Worm (Caenorhabditis elegans) whole organism, early embryonic: Measurements from ENCODE around the gene gcs-1.
A peak's percentile ranks its signal among the peaks of the same experiment; 100 is the strongest.

ENCODE experiments used
- B0310.2 ChIP-seq: sonication (generic microtip); optimal IDR thresholded peaks from 2 replicates; lab custom pipeline; 2016; ENCODE audit warnings: mild to moderate bottlenecking, missing genetic modification characterization, missing compliant biosample characterization
- F13C5.2 ChIP-seq: sonication (generic microtip); optimal IDR thresholded peaks from 2 replicates; lab custom pipeline; 2017; ENCODE audit warnings: mild to moderate bottlenecking, missing genetic modification characterization, inconsistent platforms, missing compliant biosample characterization
- aly-1 ChIP-seq: sonication (generic microtip); optimal IDR thresholded peaks from 2 replicates; lab custom pipeline; 2016; ENCODE audit warnings: missing genetic modification characterization, missing compliant biosample characterization
- ama-1 ChIP-seq: fragments of 150-350 bp; optimal IDR thresholded peaks from 2 replicates; lab custom pipeline; 2014
- ceh-13 ChIP-seq: fragments of 200-800 bp; sonication (Bioruptor generic); optimal IDR thresholded peaks from 2 replicates; lab custom pipeline; 2018; ENCODE audit warnings: mild to moderate bottlenecking, missing genetic modification characterization, missing compliant biosample characterization
- ceh-36 ChIP-seq: sonication (generic microtip); optimal IDR thresholded peaks from 2 replicates; lab custom pipeline; 2016; ENCODE audit warnings: missing genetic modification characterization, inconsistent platforms, missing compliant biosample characterization
- ets-7 ChIP-seq: sonication (generic microtip); optimal IDR thresholded peaks from 2 replicates; lab custom pipeline; 2016; ENCODE audit warnings: missing genotype, missing genetic modification characterization, missing compliant biosample characterization
- flt-1 ChIP-seq: fragments of 200-800 bp; sonication (Bioruptor generic); IDR thresholded peaks from 2 replicates; pipeline ENCODE4 v1.3.6; 2022; ENCODE audit warnings: missing genetic modification characterization, missing compliant biosample characterization
- hmbx-1 ChIP-seq: sonication (generic microtip); optimal IDR thresholded peaks from 2 replicates; lab custom pipeline; 2016; ENCODE audit warnings: mild to moderate bottlenecking, missing genetic modification characterization, missing compliant biosample characterization
- hmg-4 ChIP-seq: fragments of 200-800 bp; sonication (Bioruptor generic); optimal IDR thresholded peaks from 2 replicates; lab custom pipeline; 2018; ENCODE audit warnings: mild to moderate bottlenecking, missing genetic modification characterization, missing compliant biosample characterization
- hnd-1 ChIP-seq: sonication (generic microtip); optimal IDR thresholded peaks from 2 replicates; lab custom pipeline; 2016; ENCODE audit warnings: missing genetic modification characterization, missing compliant biosample characterization
- pes-1 ChIP-seq: fragments of 200-800 bp; sonication (Bioruptor generic); IDR thresholded peaks from 2 replicates; pipeline ENCODE4 v1.3.6; 2022; ENCODE audit warnings: missing genetic modification reagents, missing genetic modification characterization, missing compliant biosample characterization
- scrt-1 ChIP-seq: fragments of 200-800 bp; sonication (Bioruptor generic); IDR thresholded peaks from 2 replicates; pipeline ENCODE4 v1.3.6; 2022; ENCODE audit warnings: missing genetic modification characterization, missing compliant biosample characterization
- sea-1 ChIP-seq: fragments of 200-800 bp; sonication (Bioruptor generic); conservative IDR thresholded peaks from 2 replicates; pipeline ENCODE4 v1.3.6; 2022; ENCODE audit warnings: missing genetic modification characterization, missing compliant biosample characterization
- tbx-11 ChIP-seq: fragments of 200-800 bp; sonication (Bioruptor generic); IDR thresholded peaks from 2 replicates; pipeline ENCODE4 v1.3.6; 2022; ENCODE audit warnings: missing genetic modification characterization, missing compliant biosample characterization
- tbx-37 ChIP-seq: fragments of 200-800 bp; sonication (Bioruptor generic); conservative IDR thresholded peaks from 2 replicates; pipeline ENCODE4 v1.3.6; 2022; ENCODE audit warnings: missing genetic modification reagents, missing genetic modification characterization, missing compliant biosample characterization
- tra-4 ChIP-seq: sonication (generic microtip); optimal IDR thresholded peaks from 2 replicates; lab custom pipeline; 2017; ENCODE audit warnings: missing genetic modification characterization, missing compliant biosample characterization

Gene gcs-1

ce11 chrII:9017628-9018027, 20.5 kb downstream of the gcs-1 start:
- no peak for TF ChIP-seq ceh-36 (tag; lab: Kevin White, UChicago)
- no peak for TF ChIP-seq hnd-1 (tag; lab: Kevin White, UChicago)
- TF ChIP-seq B0310.2 (tag; lab: Kevin White, UChicago) = no peak
- TF ChIP-seq tbx-11 = no peak
- TF ChIP-seq sea-1 = no peak
- TF ChIP-seq hmg-4 (GFP tag; lab: Kevin White, UChicago) = no peak
- no peak for TF ChIP-seq hmbx-1
- no peak for TF ChIP-seq aly-1 (tag; lab: Kevin White, UChicago)
- no peak for TF ChIP-seq ceh-13 (GFP tag; lab: Kevin White, UChicago)
- no peak for TF ChIP-seq flt-1 (GFP tag; lab: Robert Waterston, UW)
- TF ChIP-seq F13C5.2 (tag; lab: Kevin White, UChicago) = no peak
- TF ChIP-seq ama-1 (lab: Kevin White, UChicago) = no peak
- TF ChIP-seq ets-7 = no peak

- TF ChIP-seq ceh-36 (tag; lab: Kevin White, UChicago) = no peak
- no peak for TF ChIP-seq tra-4
- TF ChIP-seq tbx-37 = no peak
- no peak for TF ChIP-seq F13C5.2 (tag; lab: Kevin White, UChicago)
- TF ChIP-seq sea-1 = no peak
- no peak for TF ChIP-seq scrt-1 (GFP tag; lab: Robert Waterston, UW)
- TF ChIP-seq hmbx-1 = no peak
- no peak for TF ChIP-seq flt-1 (GFP tag; lab: Robert Waterston, UW)
- no peak for TF ChIP-seq B0310.2 (tag; lab: Kevin White, UChicago)
- no peak for TF ChIP-seq tbx-11
- TF ChIP-seq pes-1 (GFP tag; lab: Robert Waterston, UW) = no peak
- TF ChIP-seq aly-1 (tag; lab: Kevin White, UChicago) = no peak
- TF ChIP-seq hmg-4 (GFP tag; lab: Kevin White, UChicago) = no peak
- no peak for TF ChIP-seq hnd-1 (tag; lab: Kevin White, UChicago)
- no peak for TF ChIP-seq ceh-13 (GFP tag; lab: Kevin White, UChicago)
- TF ChIP-seq ama-1 (lab: Kevin White, UChicago) = no peak
- TF ChIP-seq ets-7 = no peak
Measured at ce11 chrII:9014877-9015505, 23.1 kb downstream of the gcs-1 start.

- no peak for TF ChIP-seq hmbx-1
- TF ChIP-seq ceh-13 (GFP tag; lab: Kevin White, UChicago) = no peak
- no peak for TF ChIP-seq ceh-36 (tag; lab: Kevin White, UChicago)
- TF ChIP-seq B0310.2 (tag; lab: Kevin White, UChicago) = no peak
Measured at ce11 chrII:9014188-9014587, 23.9 kb downstream of the gcs-1 start.

ce11 chrII:9013341-9013740, 24.8 kb downstream of the gcs-1 start:
- no peak for TF ChIP-seq ama-1 (lab: Kevin White, UChicago)
- TF ChIP-seq hmg-4 (GFP tag; lab: Kevin White, UChicago) = peak; percentile 12

- TF ChIP-seq hmbx-1 (no peak), scrt-1 (GFP tag; lab: Robert Waterston, UW) (no peak), ets-7 (no peak), pes-1 (GFP tag; lab: Robert Waterston, UW) (no peak), F13C5.2 (tag; lab: Kevin White, UChicago) (no peak), hnd-1 (tag; lab: Kevin White, UChicago) (no peak), ama-1 (lab: Kevin White, UChicago) (no peak), sea-1 (no peak), tbx-37 (no peak), tbx-11 (no peak), aly-1 (tag; lab: Kevin White, UChicago) (no peak), ceh-13 (GFP tag; lab: Kevin White, UChicago) (no peak), hmg-4 (GFP tag; lab: Kevin White, UChicago) (no peak), flt-1 (GFP tag; lab: Robert Waterston, UW) (no peak), tra-4 (no peak), ceh-36 (tag; lab: Kevin White, UChicago) (no peak), B0310.2 (tag; lab: Kevin White, UChicago) (no peak)
Measured at ce11 chrII:9010708-9011107, 27.4 kb downstream of the gcs-1 start.

- TF ChIP-seq pes-1 (GFP tag; lab: Robert Waterston, UW) = no peak
- no peak for TF ChIP-seq flt-1 (GFP tag; lab: Robert Waterston, UW)
- TF ChIP-seq scrt-1 (GFP tag; lab: Robert Waterston, UW) = no peak
- no peak for TF ChIP-seq tbx-37
- TF ChIP-seq tbx-11 = no peak
- no peak for TF ChIP-seq ceh-13 (GFP tag; lab: Kevin White, UChicago)
- TF ChIP-seq aly-1 (tag; lab: Kevin White, UChicago) = no peak
- TF ChIP-seq hnd-1 (tag; lab: Kevin White, UChicago) = no peak
- TF ChIP-seq ceh-36 (tag; lab: Kevin White, UChicago) = no peak
- TF ChIP-seq B0310.2 (tag; lab: Kevin White, UChicago) = no peak
- no peak for TF ChIP-seq tra-4
- no peak for TF ChIP-seq hmg-4 (GFP tag; lab: Kevin White, UChicago)
- TF ChIP-seq F13C5.2 (tag; lab: Kevin White, UChicago) = no peak
- no peak for TF ChIP-seq hmbx-1
- no peak for TF ChIP-seq sea-1
- TF ChIP-seq ets-7 = no peak
Measured at ce11 chrII:9009976-9010702, 28.0 kb downstream of the gcs-1 start.

ce11 chrII:9007741-9008140, 30.4 kb downstream of the gcs-1 start:
- TF ChIP-seq tbx-37 = no peak
- TF ChIP-seq sea-1 = no peak
- TF ChIP-seq hnd-1 (tag; lab: Kevin White, UChicago) = no peak
- TF ChIP-seq B0310.2 (tag; lab: Kevin White, UChicago) = no peak
- no peak for TF ChIP-seq aly-1 (tag; lab: Kevin White, UChicago)
- TF ChIP-seq F13C5.2 (tag; lab: Kevin White, UChicago) = no peak
- no peak for TF ChIP-seq tbx-11
- no peak for TF ChIP-seq scrt-1 (GFP tag; lab: Robert Waterston, UW)
- no peak for TF ChIP-seq flt-1 (GFP tag; lab: Robert Waterston, UW)
- TF ChIP-seq tra-4 = no peak
- no peak for TF ChIP-seq pes-1 (GFP tag; lab: Robert Waterston, UW)
- no peak for TF ChIP-seq ceh-36 (tag; lab: Kevin White, UChicago)
- no peak for TF ChIP-seq hmg-4 (GFP tag; lab: Kevin White, UChicago)
- no peak for TF ChIP-seq ama-1 (lab: Kevin White, UChicago)
- TF ChIP-seq ceh-13 (GFP tag; lab: Kevin White, UChicago) = no peak
- TF ChIP-seq ets-7 = no peak
- no peak for TF ChIP-seq hmbx-1
